Worm (Caenorhabditis elegans): Measurements from ENCODE around the gene ldb-1.

ldb-1 gene

ce11 chrX:11012337-11012736 lies 16.4 kb upstream of the ldb-1 start, which contains the start of gene F58A3.3:
Gene F58A3.3 (plus strand): TSS chrX:11012637.
- TF ChIP-seq ceh-39 (tag; optimal IDR thresholded peaks at IDR 0.05) (no peak), snpc-4 (tag; optimal IDR thresholded peaks at IDR 0.05) (no peak), nhr-2 (tag; optimal IDR thresholded peaks at IDR 0.05) (no peak), lsy-2 (tag; optimal IDR thresholded peaks at IDR 0.05) (no peak), drap-1 (GFP tag; optimal IDR thresholded peaks at IDR 0.05) (no peak), elt-3 (tag; optimal IDR thresholded peaks at IDR 0.05) (no peak), nhr-76 (tag; optimal IDR thresholded peaks at IDR 0.05) (no peak), mab-5 (tag; optimal IDR thresholded peaks at IDR 0.05) (no peak)

- no peak for TF ChIP-seq bed-3 (GFP tag; optimal IDR thresholded peaks at IDR 0.05)
- TF ChIP-seq sem-2 (GFP tag; optimal IDR thresholded peaks at IDR 0.05): no peak
- TF ChIP-seq nhr-28 (tag; optimal IDR thresholded peaks at IDR 0.05): no peak
- TF ChIP-seq elt-1 (tag; optimal IDR thresholded peaks at IDR 0.05; ENCODE audit: borderline replicate concordance, insufficient read depth): no peak
- TF ChIP-seq zip-8 (tag; optimal IDR thresholded peaks at IDR 0.05): no peak
- TF ChIP-seq nhr-2 (tag; optimal IDR thresholded peaks at IDR 0.05): no peak
- TF ChIP-seq ceh-39 (tag; optimal IDR thresholded peaks at IDR 0.05): no peak
- no peak for TF ChIP-seq mls-2 (tag; optimal IDR thresholded peaks at IDR 0.05)
- TF ChIP-seq snpc-4 (tag; optimal IDR thresholded peaks at IDR 0.05): no peak
- TF ChIP-seq ztf-11 (tag; optimal IDR thresholded peaks at IDR 0.05): no peak
- no peak for TF ChIP-seq tbx-8 (GFP tag; optimal IDR thresholded peaks at IDR 0.05)
- TF ChIP-seq ces-1 (GFP tag; optimal IDR thresholded peaks at IDR 0.05): no peak
- no peak for TF ChIP-seq sptf-1 (tag; optimal IDR thresholded peaks at IDR 0.05)
- no peak for TF ChIP-seq ceh-83 (GFP tag; optimal IDR thresholded peaks at IDR 0.05)
- no peak for TF ChIP-seq unc-120 (tag; optimal IDR thresholded peaks at IDR 0.05; ENCODE audit: poor library complexity, severe bottlenecking)
- no peak for TF ChIP-seq nhr-12 (tag; optimal IDR thresholded peaks at IDR 0.05)
- no peak for TF ChIP-seq cnd-1 (tag; optimal IDR thresholded peaks at IDR 0.05)
These were observed 14.1 kb upstream of the ldb-1 start for ce11 chrX:11014394-11015280.

- TF ChIP-seq blmp-1 (tag; optimal IDR thresholded peaks at IDR 0.05) (no peak), hlh-1 (tag; optimal IDR thresholded peaks at IDR 0.05) (no peak), mls-2 (tag; optimal IDR thresholded peaks at IDR 0.05) (no peak), ztf-11 (tag; optimal IDR thresholded peaks at IDR 0.05) (no peak), nhr-76 (tag; optimal IDR thresholded peaks at IDR 0.05) (no peak), nhr-12 (tag; optimal IDR thresholded peaks at IDR 0.05) (no peak), tbx-8 (GFP tag; optimal IDR thresholded peaks at IDR 0.05) (no peak), lin-32 (GFP tag; optimal IDR thresholded peaks at IDR 0.05) (no peak), bed-3 (GFP tag; optimal IDR thresholded peaks at IDR 0.05) (no peak)
These were observed 12.6 kb upstream of the ldb-1 start, which contains the start of gene egl-15 for ce11 chrX:11016100-11016499. Gene egl-15 (plus strand): TSS chrX:11016400.

ce11 chrX:11031047-11031695 lies 2.5 kb downstream of the ldb-1 start:
- TF ChIP-seq drap-1 (GFP tag; optimal IDR thresholded peaks at IDR 0.05) (peak; percentile 79), cnd-1 (tag; optimal IDR thresholded peaks at IDR 0.05) (peak; percentile 82), ces-1 (GFP tag; optimal IDR thresholded peaks at IDR 0.05) (peak; percentile 86), sptf-1 (tag; optimal IDR thresholded peaks at IDR 0.05) (peak; percentile 77), mls-2 (tag; optimal IDR thresholded peaks at IDR 0.05) (peak; percentile 80), zip-8 (tag; optimal IDR thresholded peaks at IDR 0.05) (no peak), M03D4.4 (tag; optimal IDR thresholded peaks at IDR 0.05) (peak; percentile 61), bed-3 (GFP tag; optimal IDR thresholded peaks at IDR 0.05) (no peak), nhr-237 (tag; optimal IDR thresholded peaks at IDR 0.05) (peak; percentile 79), mep-1 (tag; optimal IDR thresholded peaks at IDR 0.05) (peak; percentile 46), nhr-2 (tag; optimal IDR thresholded peaks at IDR 0.05) (peak; percentile 70), nhr-12 (tag; optimal IDR thresholded peaks at IDR 0.05) (no peak), elt-1 (tag; optimal IDR thresholded peaks at IDR 0.05; ENCODE audit: borderline replicate concordance, insufficient read depth) (no peak), unc-39 (tag; optimal IDR thresholded peaks at IDR 0.05) (no peak), hlh-1 (tag; optimal IDR thresholded peaks at IDR 0.05) (peak; percentile 91), elt-3 (tag; optimal IDR thresholded peaks at IDR 0.05) (no peak), lin-32 (GFP tag; optimal IDR thresholded peaks at IDR 0.05) (peak; percentile 63), ceh-83 (GFP tag; optimal IDR thresholded peaks at IDR 0.05) (no peak), lsy-2 (tag; optimal IDR thresholded peaks at IDR 0.05) (peak; percentile 53), pha-4 (tag; optimal IDR thresholded peaks at IDR 0.05) (peak; percentile 93), tbx-8 (GFP tag; optimal IDR thresholded peaks at IDR 0.05) (no peak), nhr-28 (tag; optimal IDR thresholded peaks at IDR 0.05) (no peak), unc-120 (tag; optimal IDR thresholded peaks at IDR 0.05; ENCODE audit: poor library complexity, severe bottlenecking) (peak; percentile 23), ham-2 (GFP tag; optimal IDR thresholded peaks at IDR 0.05) (peak; percentile 99), mab-5 (tag; optimal IDR thresholded peaks at IDR 0.05) (no peak), blmp-1 (tag; optimal IDR thresholded peaks at IDR 0.05) (no peak), snpc-4 (tag; optimal IDR thresholded peaks at IDR 0.05) (no peak), ceh-43 (GFP tag; optimal IDR thresholded peaks at IDR 0.05) (no peak), sem-2 (GFP tag; optimal IDR thresholded peaks at IDR 0.05) (no peak), flh-1 (GFP tag; optimal IDR thresholded peaks at IDR 0.05) (no peak), nhr-76 (tag; optimal IDR thresholded peaks at IDR 0.05) (no peak), ceh-39 (tag; optimal IDR thresholded peaks at IDR 0.05) (peak; percentile 39), unc-62 (GFP tag; optimal IDR thresholded peaks at IDR 0.05) (peak; percentile 86), ztf-11 (tag; optimal IDR thresholded peaks at IDR 0.05) (peak; percentile 90), lin-13 (tag; optimal IDR thresholded peaks at IDR 0.05) (peak; percentile 65)

All from whole organism, mixed stage, embryonic.